Worm (Caenorhabditis elegans) whole organism, L4 larva: ENCODE measurements around the gene F41C6.6.

Experiments
- F10B5.3 ChIP-seq: sonication (generic microtip); optimal IDR thresholded peaks from 2 replicates; lab custom pipeline; 2016; ENCODE audit warnings: mild to moderate bottlenecking, missing genetic modification characterization, missing compliant biosample characterization
- F37D6.2 ChIP-seq: sonication (generic microtip); optimal IDR thresholded peaks from 2 replicates; lab custom pipeline; 2016; ENCODE audit warnings: mild to moderate bottlenecking, missing genetic modification characterization, missing compliant biosample characterization
- R02D3.7 ChIP-seq: fragments of 150-350 bp; sonication (generic microtip); optimal IDR thresholded peaks from 3 replicates; lab custom pipeline; 2014; ENCODE audit warnings: missing biosample characterization, missing genetic modification characterization
- T20F7.1 ChIP-seq: fragments of 200-800 bp; sonication (Bioruptor generic); optimal IDR thresholded peaks from 2 replicates; lab custom pipeline; 2018; ENCODE audit warnings: mild to moderate bottlenecking, missing genetic modification characterization, missing compliant biosample characterization
- T26A8.4 ChIP-seq: fragments of 200-800 bp; sonication (Bioruptor generic); IDR thresholded peaks from 2 replicates; pipeline ENCODE4 v1.3.6; 2022; ENCODE audit warnings: missing genetic modification characterization, missing compliant biosample characterization
- Y105C5A.15 ChIP-seq: fragments of 200-800 bp; sonication (Bioruptor generic); IDR thresholded peaks from 2 replicates; pipeline ENCODE4 v1.3.6; 2022; ENCODE audit warnings: missing genetic modification characterization, missing compliant biosample characterization
- aha-1 ChIP-seq: fragments of 150-350 bp; peaks from one replicate; lab custom pipeline; 2014; ENCODE audit warnings: missing biosample characterization, missing genetic modification characterization
- ama-1 ChIP-seq: fragments of 150-350 bp; optimal IDR thresholded peaks from 2 replicates; lab custom pipeline; 2014; ENCODE audit warnings: inconsistent platforms, mixed read lengths
- ceh-20 ChIP-seq: fragments of 200-800 bp; sonication (Bioruptor generic); IDR thresholded peaks from 2 replicates; pipeline ENCODE4 v1.3.6; 2022; ENCODE audit warnings: missing genetic modification reagents, missing genetic modification characterization, missing compliant biosample characterization
- ceh-28 ChIP-seq: fragments of 150-350 bp; optimal IDR thresholded peaks from 2 replicates; lab custom pipeline; 2014; ENCODE audit warnings: missing biosample characterization, missing genetic modification reagents, missing genetic modification characterization
- ceh-62 ChIP-seq: sonication (generic microtip); optimal IDR thresholded peaks from 2 replicates; lab custom pipeline; 2017; ENCODE audit warnings: missing biosample characterization, missing genetic modification characterization
- daf-16 ChIP-seq, 3 experiments: sonication (generic microtip); optimal IDR thresholded peaks; 2 replicates each; lab custom pipeline; 2016 to 2017; ENCODE audit warnings: missing genetic modification characterization in 3 of 3, missing genetic modification reagents in 3 of 3, mild to moderate bottlenecking in 2 of 3, missing compliant biosample characterization in 2 of 3, missing biosample characterization in 1 of 3, moderate library complexity in 1 of 3
- dmd-6 ChIP-seq: fragments of 200-800 bp; sonication (Bioruptor generic); IDR thresholded peaks from 2 replicates; pipeline ENCODE4 v1.3.6; 2022; ENCODE audit warnings: missing genetic modification reagents, missing genetic modification characterization, missing compliant biosample characterization
- dmd-9 ChIP-seq: fragments of 200-800 bp; sonication (Bioruptor generic); IDR thresholded peaks from 2 replicates; pipeline ENCODE4 v1.3.6; 2022; ENCODE audit warnings: missing genetic modification reagents, missing genetic modification characterization, missing compliant biosample characterization
- dpl-1 ChIP-seq: fragments of 150-350 bp; optimal IDR thresholded peaks from 2 replicates; lab custom pipeline; 2014; ENCODE audit warnings: missing biosample characterization, missing genetic modification reagents, missing genetic modification characterization
- duxl-1 ChIP-seq: sonication (generic microtip); optimal IDR thresholded peaks from 2 replicates; lab custom pipeline; 2016; ENCODE audit warnings: mild to moderate bottlenecking, missing genetic modification characterization, moderate library complexity, missing compliant biosample characterization; ENCODE audit not compliant: poor library complexity
- dve-1 ChIP-seq: sonication (generic microtip); optimal IDR thresholded peaks from 2 replicates; lab custom pipeline; 2017; ENCODE audit warnings: antibody characterized with exemption, mild to moderate bottlenecking, missing genetic modification characterization, missing compliant biosample characterization; ENCODE audit not compliant: insufficient read depth
- egl-27 ChIP-seq: sonication (generic microtip); optimal IDR thresholded peaks from 3 replicates; lab custom pipeline; 2017; ENCODE audit warnings: missing biosample characterization, missing genetic modification reagents, missing genetic modification characterization
- fkh-10 ChIP-seq: fragments of 150-350 bp; optimal IDR thresholded peaks from 2 replicates; lab custom pipeline; 2014; ENCODE audit warnings: missing biosample characterization, missing genetic modification reagents, missing genetic modification characterization
- hif-1 ChIP-seq, 2 experiments: sonication (generic microtip); optimal IDR thresholded peaks; 2 replicates each; lab custom pipeline; 2016 to 2017; ENCODE audit warnings: missing compliant biosample characterization in 2 of 2, missing genetic modification characterization in 2 of 2, missing genetic modification reagents in 2 of 2, missing genotype in 2 of 2, mild to moderate bottlenecking in 1 of 2
- hmg-1.1 ChIP-seq: fragments of 200-800 bp; sonication (Bioruptor generic); IDR thresholded peaks from 2 replicates; pipeline ENCODE4 v1.3.6; 2022; ENCODE audit warnings: missing genetic modification reagents, missing genetic modification characterization, missing compliant biosample characterization
- lim-7 ChIP-seq: fragments of 200-800 bp; sonication (Bioruptor generic); IDR thresholded peaks from 2 replicates; pipeline ENCODE4 v1.3.6; 2022; ENCODE audit warnings: missing genetic modification characterization, missing compliant biosample characterization
- lin-1 ChIP-seq: fragments of 200-800 bp; sonication (Bioruptor generic); IDR thresholded peaks from 2 replicates; pipeline ENCODE4 v1.3.6; 2022; ENCODE audit warnings: missing genetic modification reagents, missing genetic modification characterization, missing compliant biosample characterization
- lin-13 ChIP-seq: fragments of 150-350 bp; optimal IDR thresholded peaks from 2 replicates; lab custom pipeline; 2014; ENCODE audit warnings: missing biosample characterization, missing genetic modification reagents, missing genetic modification characterization
- lin-15B ChIP-seq: fragments of 150-350 bp; sonication (generic microtip); optimal IDR thresholded peaks from 3 replicates; lab custom pipeline; 2014; ENCODE audit warnings: missing biosample characterization, missing genetic modification characterization
- lin-38 ChIP-seq: fragments of 200-800 bp; sonication (Bioruptor generic); IDR thresholded peaks from 2 replicates; pipeline ENCODE4 v1.3.6; 2022; ENCODE audit warnings: missing genetic modification reagents, missing genetic modification characterization, missing compliant biosample characterization
- lin-39 ChIP-seq: fragments of 150-350 bp; optimal IDR thresholded peaks from 2 replicates; lab custom pipeline; 2014; ENCODE audit warnings: missing biosample characterization, missing genetic modification reagents, missing genetic modification characterization
- madf-5 ChIP-seq, 2 experiments: fragments of 200-800 bp; sonication (Bioruptor generic); IDR thresholded peaks; 2 replicates each; pipeline ENCODE4 v1.3.6; 2022; ENCODE audit warnings: missing compliant biosample characterization in 2 of 2, missing genetic modification characterization in 2 of 2
- madf-9 ChIP-seq: fragments of 200-800 bp; sonication (Bioruptor generic); conservative IDR thresholded peaks from 2 replicates; pipeline ENCODE4 v1.3.6; 2022; ENCODE audit warnings: missing genetic modification reagents, missing genetic modification characterization, missing compliant biosample characterization
- mdl-1 ChIP-seq, 2 experiments: fragments of 150-350 bp in 1 of 2; sonication (generic microtip) in 1 of 2; optimal IDR thresholded peaks; 2 replicates each; lab custom pipeline; 2014 to 2017; ENCODE audit warnings: missing biosample characterization in 2 of 2, missing genetic modification characterization in 2 of 2
- nhr-102 ChIP-seq: sonication (generic microtip); optimal IDR thresholded peaks from 2 replicates; lab custom pipeline; 2016; ENCODE audit warnings: mild to moderate bottlenecking, missing genetic modification characterization, moderate library complexity, missing compliant biosample characterization
- nhr-11 ChIP-seq: fragments of 150-350 bp; optimal IDR thresholded peaks from 2 replicates; lab custom pipeline; 2014; ENCODE audit warnings: missing biosample characterization, missing genetic modification characterization
- nhr-111 ChIP-seq: fragments of 200-800 bp; sonication (Bioruptor generic); optimal IDR thresholded peaks from 2 replicates; lab custom pipeline; 2018; ENCODE audit warnings: mild to moderate bottlenecking, missing genetic modification characterization, missing compliant biosample characterization
- nhr-237 ChIP-seq: sonication (generic microtip); optimal IDR thresholded peaks from 2 replicates; lab custom pipeline; 2017; ENCODE audit warnings: missing biosample characterization, missing genetic modification characterization
- nhr-28 ChIP-seq: fragments of 150-350 bp; optimal IDR thresholded peaks from 2 replicates; lab custom pipeline; 2014; ENCODE audit warnings: missing biosample characterization, missing genetic modification characterization
- nhr-42 ChIP-seq: fragments of 200-800 bp; sonication (Bioruptor generic); IDR thresholded peaks from 2 replicates; pipeline ENCODE4 v1.3.6; 2022; ENCODE audit warnings: missing genetic modification characterization, missing compliant biosample characterization
- nhr-6 ChIP-seq: fragments of 150-350 bp; optimal IDR thresholded peaks from 2 replicates; lab custom pipeline; 2014; ENCODE audit warnings: missing biosample characterization, missing genetic modification characterization
- nhr-77 ChIP-seq: fragments of 150-350 bp; optimal IDR thresholded peaks from 2 replicates; lab custom pipeline; 2014; ENCODE audit warnings: missing biosample characterization, missing genetic modification characterization
- pha-4 ChIP-seq, 2 experiments: fragments of 150-350 bp in 1 of 2; fragments of 200-800 bp in 1 of 2; sonication (Bioruptor generic) in 1 of 2; IDR thresholded peaks in 1 of 2; optimal IDR thresholded peaks in 1 of 2; 2 replicates each; pipeline versions ENCODE4 v1.3.6 to Lab custom; 2014 to 2022; ENCODE audit warnings: missing genetic modification characterization in 2 of 2, missing genetic modification reagents in 2 of 2, missing biosample characterization in 1 of 2, missing compliant biosample characterization in 1 of 2
- php-3 ChIP-seq: fragments of 200-800 bp; sonication (Bioruptor generic); IDR thresholded peaks from 2 replicates; pipeline ENCODE4 v1.3.6; 2022; ENCODE audit warnings: missing genetic modification reagents, missing genetic modification characterization, missing compliant biosample characterization
- pqm-1 ChIP-seq: sonication (generic microtip); optimal IDR thresholded peaks from 2 replicates; lab custom pipeline; 2017; ENCODE audit warnings: missing biosample characterization, missing genetic modification characterization
- rbr-2 ChIP-seq: sonication (generic microtip); optimal IDR thresholded peaks from 2 replicates; lab custom pipeline; 2016; ENCODE audit warnings: missing genotype, missing genetic modification characterization, missing compliant biosample characterization
- skn-1 ChIP-seq: fragments of 150-350 bp; optimal IDR thresholded peaks from 2 replicates; lab custom pipeline; 2014; ENCODE audit warnings: missing biosample characterization, missing genetic modification characterization
- snpc-1.2 ChIP-seq: fragments of 200-800 bp; sonication (Bioruptor generic); IDR thresholded peaks from 2 replicates; pipeline ENCODE4 v1.3.6; 2022; ENCODE audit warnings: missing genetic modification reagents, missing genetic modification characterization, missing compliant biosample characterization
- snpc-4 ChIP-seq: fragments of 150-350 bp; optimal IDR thresholded peaks from 2 replicates; lab custom pipeline; 2014; ENCODE audit warnings: missing biosample characterization, missing genetic modification characterization
- spr-1 ChIP-seq: sonication (generic microtip); optimal IDR thresholded peaks from 2 replicates; lab custom pipeline; 2016; ENCODE audit warnings: mild to moderate bottlenecking, missing genetic modification characterization, missing compliant biosample characterization
- unc-62 ChIP-seq, 3 experiments: fragments of 150-350 bp in 1 of 3; sonication (generic microtip); optimal IDR thresholded peaks in 2 of 3; peaks in 1 of 3; 1 replicate in 1 of 3; 2 replicates in 2 of 3; lab custom pipeline; 2014 to 2017; ENCODE audit warnings: missing biosample characterization in 3 of 3, missing genetic modification characterization in 3 of 3, missing genetic modification reagents in 3 of 3, missing genotype in 1 of 3
- vab-7 ChIP-seq: fragments of 200-800 bp; sonication (Bioruptor generic); IDR thresholded peaks from 2 replicates; pipeline ENCODE4 v1.3.6; 2022; ENCODE audit warnings: missing genetic modification reagents, missing genetic modification characterization, missing compliant biosample characterization
- zag-1 ChIP-seq: fragments of 150-350 bp; optimal IDR thresholded peaks from 2 replicates; lab custom pipeline; 2014; ENCODE audit warnings: missing biosample characterization, missing genetic modification characterization
- zip-2 ChIP-seq: fragments of 150-350 bp; optimal IDR thresholded peaks from 2 replicates; lab custom pipeline; 2014; ENCODE audit warnings: missing biosample characterization, missing genetic modification characterization

Gene F41C6.6

DNA sequence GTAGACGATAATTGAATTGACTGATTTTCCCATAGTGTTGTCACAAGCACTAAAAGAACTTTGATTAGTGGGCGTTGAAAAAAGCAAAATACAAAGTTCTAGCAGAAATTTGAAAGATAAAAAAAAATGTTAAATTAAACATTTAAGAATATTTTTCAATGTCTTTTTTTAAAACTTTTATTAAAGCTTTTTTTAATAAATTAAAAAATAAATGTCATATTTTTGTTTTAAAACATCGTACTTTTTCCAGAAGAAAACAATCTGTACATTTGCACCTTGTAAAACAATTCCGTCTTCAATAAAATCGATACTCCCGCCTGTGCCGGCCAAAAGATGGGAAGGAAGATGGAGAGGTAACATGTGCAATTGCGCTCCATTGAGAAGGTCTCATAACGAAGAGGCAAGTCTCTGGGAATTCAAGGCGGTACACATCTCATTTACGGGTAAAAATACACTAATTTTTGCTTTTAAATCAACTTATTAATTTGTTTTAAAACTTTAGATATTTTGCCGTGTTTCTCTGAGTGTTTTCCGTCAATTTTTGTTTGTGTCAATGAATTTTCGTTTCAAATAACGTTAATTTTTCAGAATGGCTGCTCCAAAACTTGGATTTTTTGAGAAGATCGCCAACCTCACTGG is 40.9 kb downstream of the F41C6.6 start, which contains the start of the genes glr-6 and asg-2 (continued):
- peak; percentile 92 for TF ChIP-seq nhr-77 (tag; lab: Kevin White, UChicago)
- TF ChIP-seq lin-38 (GFP tag; lab: Robert Waterston, UW), result peak; percentile 97
- no peak for TF ChIP-seq zip-2
- TF ChIP-seq unc-62 (GFP tag; optimal IDR thresholded peaks at IDR 0.05 in 1 of 2; lab: Kevin White, UChicago), result no peak
- no peak for TF ChIP-seq unc-62 (tag; optimal IDR thresholded peaks at IDR 0.05; lab: Kevin White, UChicago)
- no peak for TF ChIP-seq skn-1 (tag; lab: Kevin White, UChicago)
- TF ChIP-seq lin-39, result no peak
- no peak for TF ChIP-seq snpc-1.2
- peak; percentile 43 for TF ChIP-seq ceh-28
- TF ChIP-seq lin-13 (GFP tag; lab: Kevin White, UChicago), result peak; percentile 78
- no peak for TF ChIP-seq lim-7 (GFP tag; lab: Robert Waterston, UW)
- peak; percentile 51 for TF ChIP-seq spr-1 (tag; lab: Kevin White, UChicago)
- no peak for TF ChIP-seq hif-1 (tag; optimal IDR thresholded peaks at IDR 0.05; lab: Kevin White, UChicago)
- peak; percentile 22 for TF ChIP-seq duxl-1 (tag; lab: Kevin White, UChicago)
- TF ChIP-seq Y105C5A.15 (GFP tag; lab: Robert Waterston, UW), result no peak
- no peak for TF ChIP-seq snpc-4 (tag; lab: Kevin White, UChicago)
- TF ChIP-seq ama-1 (lab: Kevin White, UChicago), result peak; percentile 10
- peak; percentile 0 for TF ChIP-seq F37D6.2
- TF ChIP-seq nhr-6 (tag; lab: Kevin White, UChicago), result peak; percentile 74
- TF ChIP-seq nhr-11 (tag; lab: Kevin White, UChicago), result peak; percentile 86
- TF ChIP-seq ceh-62 (tag; lab: Kevin White, UChicago), result no peak
- TF ChIP-seq nhr-42 (GFP tag; lab: Robert Waterston, UW), result no peak
- peak; percentile 96 for TF ChIP-seq aha-1
- peak; percentile 79 for TF ChIP-seq fkh-10 (GFP tag; lab: Kevin White, UChicago)
- no peak for TF ChIP-seq F10B5.3
- peak; percentile 88 for TF ChIP-seq nhr-28 (tag; lab: Kevin White, UChicago)
- TF ChIP-seq madf-5 (GFP tag; IDR thresholded peaks at IDR 0.05; lab: Robert Waterston, UW), result no peak
- TF ChIP-seq vab-7 (GFP tag; lab: Robert Waterston, UW), result no peak
- TF ChIP-seq lin-15B (tag; lab: Kevin White, UChicago), result peak; percentile 57
- peak; percentile 44 for TF ChIP-seq R02D3.7 (tag; lab: Kevin White, UChicago)
- peak; percentile 73 for TF ChIP-seq hmg-1.1 (GFP tag; lab: Robert Waterston, UW)
- TF ChIP-seq nhr-102 (tag; lab: Kevin White, UChicago), result peak; percentile 21
- TF ChIP-seq madf-9 (GFP tag; lab: Robert Waterston, UW), result no peak
- no peak for TF ChIP-seq php-3
- no peak for TF ChIP-seq nhr-111
- 0 out of 2 replicates have a peak, but pooled peaks have one; percentile 48 for TF ChIP-seq pha-4 (GFP tag; IDR thresholded peaks at IDR 0.05; lab: Robert Waterston, UW)
- peak; percentile 95 for TF ChIP-seq pha-4 (tag; optimal IDR thresholded peaks at IDR 0.05; lab: Kevin White, UChicago)
- TF ChIP-seq ceh-20, result 0 out of 2 replicates have a peak, but pooled peaks have one; percentile 43
- peak; percentile 56 for TF ChIP-seq dmd-6
- peak in 1 of 2 experiments; percentile 38 for TF ChIP-seq daf-16 (GFP tag; optimal IDR thresholded peaks at IDR 0.05; lab: Kevin White, UChicago)
- TF ChIP-seq daf-16 (tag; optimal IDR thresholded peaks at IDR 0.05; lab: Kevin White, UChicago), result peak; percentile 80
- TF ChIP-seq dmd-9 (GFP tag; lab: Robert Waterston, UW), result no peak
- TF ChIP-seq nhr-237 (tag; lab: Kevin White, UChicago), result no peak
- no peak for TF ChIP-seq egl-27 (tag; lab: Kevin White, UChicago)
- TF ChIP-seq T26A8.4 (GFP tag; lab: Robert Waterston, UW), result peak; percentile 57
- TF ChIP-seq dve-1 (tag; lab: Kevin White, UChicago), result peak; percentile 87
- TF ChIP-seq dpl-1, result peak; percentile 73
- no peak for TF ChIP-seq lin-1 (GFP tag; lab: Robert Waterston, UW)
- no peak for TF ChIP-seq zag-1 (tag; lab: Kevin White, UChicago)
- TF ChIP-seq pqm-1, result peak; percentile 70
- TF ChIP-seq mdl-1 (tag; optimal IDR thresholded peaks at IDR 0.05; lab: Kevin White, UChicago), result peak in 1 of 2 experiments; percentile 35
- peak; percentile 71 for TF ChIP-seq rbr-2 (tag; lab: Kevin White, UChicago)
- peak; percentile 68 for TF ChIP-seq T20F7.1
